Fruit fly (Drosophila melanogaster) S2 (cell line): ENCODE data around the gene CG15528.

Experiments
- CG8478 ChIP-seq: fragments of >200 bp; optimal IDR thresholded peaks from 2 replicates; lab custom pipeline; 2018
- CTCF ChIP-seq, 2 experiments: fragments of >200 bp; optimal IDR thresholded peaks; 2 replicates each; lab custom pipeline; 2018

DNA sequence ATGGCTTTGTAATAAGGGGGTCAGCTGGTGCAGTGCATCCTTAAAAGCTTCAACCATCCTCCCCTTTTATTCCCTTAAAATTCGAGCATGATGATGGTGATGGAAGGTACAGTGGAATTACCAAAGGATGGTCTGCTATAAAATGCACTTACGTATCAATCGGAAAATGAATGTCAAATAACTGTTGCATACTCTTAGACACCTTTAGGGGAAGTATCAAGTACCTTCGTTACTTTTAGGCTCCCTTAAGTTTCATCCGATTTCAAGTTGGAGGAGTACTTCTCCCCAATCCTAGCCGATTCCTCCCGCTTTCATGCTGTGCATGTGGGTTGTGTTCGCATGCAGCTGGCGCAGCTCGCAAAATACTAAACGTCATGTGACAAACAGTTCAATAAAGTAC is 18.3 kb upstream of the CG15528 start:
- no peak for TF ChIP-seq CG8478 (lab: Kevin White, UChicago)
- TF ChIP-seq CTCF (optimal IDR thresholded peaks at IDR 0.05; lab: Kevin White, UChicago), result no peak
